Worm (Caenorhabditis elegans) whole organism, mixed stage, embryonic: ENCODE data around the gene wee-1.1.

Source experiments
- M03D4.4 ChIP-seq: sonication (generic microtip); optimal IDR thresholded peaks from 2 replicates; lab custom pipeline; 2017; ENCODE audit warnings: mild to moderate bottlenecking, missing genetic modification characterization, missing compliant biosample characterization
- bed-3 ChIP-seq: fragments of 200-800 bp; sonication (Bioruptor generic); optimal IDR thresholded peaks from 3 replicates; lab custom pipeline; 2018; ENCODE audit warnings: mild to moderate bottlenecking, missing genetic modification characterization, moderate library complexity, missing compliant biosample characterization
- blmp-1 ChIP-seq: fragments of 150-350 bp; optimal IDR thresholded peaks from 2 replicates; lab custom pipeline; 2014; ENCODE audit warnings: missing biosample characterization, missing genetic modification characterization
- ceh-39 ChIP-seq: fragments of 150-350 bp; optimal IDR thresholded peaks from 2 replicates; lab custom pipeline; 2014; ENCODE audit warnings: missing biosample characterization, missing genetic modification characterization
- ceh-43 ChIP-seq: fragments of 200-800 bp; sonication (Bioruptor generic); optimal IDR thresholded peaks from 2 replicates; lab custom pipeline; 2018; ENCODE audit warnings: mild to moderate bottlenecking, missing genetic modification characterization, moderate library complexity, missing compliant biosample characterization
- ceh-83 ChIP-seq: fragments of 200-800 bp; sonication (Bioruptor generic); optimal IDR thresholded peaks from 2 replicates; lab custom pipeline; 2018; ENCODE audit warnings: mild to moderate bottlenecking, missing genetic modification characterization, missing compliant biosample characterization
- ces-1 ChIP-seq: fragments of 150-350 bp; optimal IDR thresholded peaks from 2 replicates; lab custom pipeline; 2014; ENCODE audit warnings: missing biosample characterization, missing genetic modification reagents, missing genetic modification characterization
- cnd-1 ChIP-seq: fragments of 200-800 bp; sonication (Bioruptor generic); optimal IDR thresholded peaks from 2 replicates; lab custom pipeline; 2018; ENCODE audit warnings: mild to moderate bottlenecking, missing genetic modification characterization, missing compliant biosample characterization
- drap-1 ChIP-seq: fragments of 200-800 bp; sonication (Bioruptor generic); optimal IDR thresholded peaks from 3 replicates; lab custom pipeline; 2018; ENCODE audit warnings: mild to moderate bottlenecking, missing genetic modification characterization, missing compliant biosample characterization
- elt-1 ChIP-seq: sonication (generic microtip); optimal IDR thresholded peaks from 2 replicates; lab custom pipeline; 2017; ENCODE audit warnings: missing genetic modification characterization, mild to moderate bottlenecking, missing compliant biosample characterization, antibody characterized with exemption, moderate library complexity, borderline replicate concordance; ENCODE audit not compliant: insufficient read depth
- flh-1 ChIP-seq: fragments of 200-800 bp; sonication (Bioruptor generic); optimal IDR thresholded peaks from 2 replicates; lab custom pipeline; 2018; ENCODE audit warnings: mild to moderate bottlenecking, missing genetic modification characterization, moderate library complexity, missing compliant biosample characterization
- ham-2 ChIP-seq: fragments of 200-800 bp; sonication (Bioruptor generic); optimal IDR thresholded peaks from 2 replicates; lab custom pipeline; 2018; ENCODE audit warnings: mild to moderate bottlenecking, missing genetic modification characterization, missing compliant biosample characterization
- hlh-1 ChIP-seq: fragments of 150-350 bp; optimal IDR thresholded peaks from 2 replicates; lab custom pipeline; 2014; ENCODE audit warnings: missing biosample characterization, missing genetic modification reagents, missing genetic modification characterization
- lin-13 ChIP-seq: fragments of 150-350 bp; optimal IDR thresholded peaks from 2 replicates; lab custom pipeline; 2014; ENCODE audit warnings: missing biosample characterization, missing genetic modification characterization
- lin-32 ChIP-seq: fragments of 200-800 bp; sonication (Bioruptor generic); optimal IDR thresholded peaks from 2 replicates; lab custom pipeline; 2018; ENCODE audit warnings: mild to moderate bottlenecking, missing genetic modification characterization, missing compliant biosample characterization
- lsy-2 ChIP-seq: fragments of 150-350 bp; optimal IDR thresholded peaks from 2 replicates; lab custom pipeline; 2014; ENCODE audit warnings: missing biosample characterization, missing genetic modification characterization
- mab-5 ChIP-seq: fragments of 150-350 bp; optimal IDR thresholded peaks from 2 replicates; lab custom pipeline; 2014; ENCODE audit warnings: missing biosample characterization, missing genetic modification characterization
- mep-1 ChIP-seq: fragments of 150-350 bp; optimal IDR thresholded peaks from 2 replicates; lab custom pipeline; 2017; ENCODE audit warnings: missing biosample characterization, missing genetic modification reagents, missing genetic modification characterization, inconsistent platforms
- mls-2 ChIP-seq: sonication (generic microtip); optimal IDR thresholded peaks from 2 replicates; lab custom pipeline; 2016; ENCODE audit warnings: mild to moderate bottlenecking, missing genetic modification characterization, moderate library complexity, missing compliant biosample characterization
- nhr-12 ChIP-seq: fragments of 150-350 bp; optimal IDR thresholded peaks from 2 replicates; lab custom pipeline; 2014; ENCODE audit warnings: missing biosample characterization, missing genetic modification characterization
- nhr-237 ChIP-seq: fragments of 150-350 bp; optimal IDR thresholded peaks from 2 replicates; lab custom pipeline; 2014; ENCODE audit warnings: missing biosample characterization, missing genetic modification characterization
- nhr-28 ChIP-seq: fragments of 150-350 bp; optimal IDR thresholded peaks from 2 replicates; lab custom pipeline; 2014; ENCODE audit warnings: missing biosample characterization, missing genetic modification characterization
- nhr-76 ChIP-seq: sonication (generic microtip); optimal IDR thresholded peaks from 2 replicates; lab custom pipeline; 2017; ENCODE audit warnings: missing biosample characterization, missing genetic modification characterization
- pha-4 ChIP-seq: fragments of 150-350 bp; optimal IDR thresholded peaks from 2 replicates; lab custom pipeline; 2018; ENCODE audit warnings: missing biosample characterization, missing genetic modification reagents, missing genetic modification characterization
- sem-2 ChIP-seq: fragments of 200-800 bp; sonication (Bioruptor generic); optimal IDR thresholded peaks from 2 replicates; lab custom pipeline; 2018; ENCODE audit warnings: mild to moderate bottlenecking, missing genetic modification characterization, missing compliant biosample characterization
- snpc-4 ChIP-seq: fragments of 150-350 bp; optimal IDR thresholded peaks from 2 replicates; lab custom pipeline; 2014; ENCODE audit warnings: missing biosample characterization, missing genetic modification characterization
- sptf-1 ChIP-seq: sonication (generic microtip); optimal IDR thresholded peaks from 2 replicates; lab custom pipeline; 2017; ENCODE audit warnings: mild to moderate bottlenecking, missing genetic modification characterization, moderate library complexity, missing compliant biosample characterization
- tbx-8 ChIP-seq: fragments of 200-800 bp; sonication (Bioruptor generic); optimal IDR thresholded peaks from 2 replicates; lab custom pipeline; 2018; ENCODE audit warnings: mild to moderate bottlenecking, missing genetic modification characterization, moderate library complexity, missing compliant biosample characterization
- unc-120 ChIP-seq: sonication (generic microtip); optimal IDR thresholded peaks from 2 replicates; lab custom pipeline; 2017; ENCODE audit warnings: missing genetic modification characterization, missing compliant biosample characterization; ENCODE audit not compliant: poor library complexity, severe bottlenecking
- unc-39 ChIP-seq: fragments of 150-350 bp; optimal IDR thresholded peaks from 2 replicates; lab custom pipeline; 2014; ENCODE audit warnings: missing biosample characterization, missing genetic modification characterization
- unc-62 ChIP-seq: fragments of 150-350 bp; optimal IDR thresholded peaks from 2 replicates; lab custom pipeline; 2014; ENCODE audit warnings: missing biosample characterization, missing genetic modification reagents, missing genetic modification characterization
- zip-8 ChIP-seq: fragments of 150-350 bp; optimal IDR thresholded peaks from 2 replicates; lab custom pipeline; 2014; ENCODE audit warnings: missing biosample characterization, missing genetic modification characterization
- ztf-11 ChIP-seq: fragments of 150-350 bp; optimal IDR thresholded peaks from 2 replicates; lab custom pipeline; 2014; ENCODE audit warnings: missing biosample characterization, missing genetic modification characterization

wee-1.1 gene

DNA sequence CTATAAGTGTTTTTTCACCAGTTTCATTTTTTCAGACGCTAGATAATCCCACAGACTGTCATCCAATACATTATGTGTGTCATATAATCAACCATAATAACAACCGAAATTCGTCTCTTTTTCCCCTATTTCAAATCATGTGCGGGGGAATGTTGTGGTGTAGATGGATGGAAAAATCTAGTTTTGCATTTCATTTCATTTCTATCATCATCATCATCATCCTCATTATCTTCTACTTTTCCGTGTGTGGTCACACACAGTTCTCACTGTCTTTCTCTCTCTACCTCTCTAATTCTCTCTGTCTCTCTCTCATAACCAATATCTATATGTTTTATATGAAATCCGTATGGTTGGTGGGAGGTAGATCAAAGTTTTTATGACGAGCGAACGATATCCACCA lies 9.9 kb downstream of the wee-1.1 start:
- TF ChIP-seq blmp-1 (tag; lab: Kevin White, UChicago) (peak; percentile 22), lin-32 (no peak)

DNA sequence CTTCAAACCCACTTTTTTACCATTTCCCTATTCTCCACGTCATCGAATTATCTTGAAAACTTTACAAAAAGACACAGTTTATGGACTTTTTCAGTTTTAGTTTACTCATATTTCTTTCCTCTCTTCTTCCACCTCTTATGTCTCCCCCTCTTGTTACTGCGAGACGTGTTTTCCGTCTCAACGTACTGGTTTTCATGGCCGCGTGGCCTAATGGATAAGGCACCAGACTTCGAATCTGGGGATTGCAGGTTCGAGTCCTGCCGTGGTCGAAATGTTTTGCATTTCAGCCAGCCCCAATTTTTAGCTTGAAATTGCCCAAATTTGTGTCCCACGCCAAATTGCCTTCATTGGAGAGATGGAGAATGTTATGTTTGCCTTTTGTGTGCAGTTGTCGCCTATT lies 17.3 kb downstream of the wee-1.1 start:
- TF ChIP-seq lin-32: peak; percentile 86
- peak; percentile 91 for TF ChIP-seq ceh-83 (GFP tag; lab: Kevin White, UChicago)
- TF ChIP-seq drap-1 (GFP tag; lab: Kevin White, UChicago): peak; percentile 92
- TF ChIP-seq tbx-8 (GFP tag; lab: Kevin White, UChicago): peak; percentile 85
- TF ChIP-seq nhr-12: no peak
- peak; percentile 84 for TF ChIP-seq unc-120 (tag; lab: Kevin White, UChicago)
- peak; percentile 95 for TF ChIP-seq sptf-1
- TF ChIP-seq M03D4.4 (tag; lab: Kevin White, UChicago): peak; percentile 94
- peak; percentile 95 for TF ChIP-seq mls-2 (tag; lab: Kevin White, UChicago)
- no peak for TF ChIP-seq snpc-4 (tag; lab: Kevin White, UChicago)
- TF ChIP-seq hlh-1: peak; percentile 23
- TF ChIP-seq mab-5 (tag; lab: Kevin White, UChicago): no peak
- peak; percentile 6 for TF ChIP-seq mep-1 (tag; lab: Kevin White, UChicago)
- no peak for TF ChIP-seq nhr-76
- peak; percentile 22 for TF ChIP-seq ztf-11 (tag; lab: Kevin White, UChicago)
- peak; percentile 85 for TF ChIP-seq bed-3 (GFP tag; lab: Kevin White, UChicago)
- peak; percentile 57 for TF ChIP-seq unc-39
- TF ChIP-seq ceh-43 (GFP tag; lab: Kevin White, UChicago): peak; percentile 90
- TF ChIP-seq unc-62 (GFP tag; lab: Kevin White, UChicago): peak; percentile 17
- TF ChIP-seq ham-2: peak; percentile 75
- TF ChIP-seq lsy-2 (tag; lab: Kevin White, UChicago): no peak
- TF ChIP-seq cnd-1 (tag; lab: Kevin White, UChicago): peak; percentile 93
- TF ChIP-seq sem-2 (GFP tag; lab: Kevin White, UChicago): peak; percentile 90
- peak; percentile 21 for TF ChIP-seq ces-1 (GFP tag; lab: Kevin White, UChicago)
- peak; percentile 79 for TF ChIP-seq flh-1 (GFP tag; lab: Kevin White, UChicago)
- TF ChIP-seq elt-1 (tag; lab: Kevin White, UChicago): no peak

DNA sequence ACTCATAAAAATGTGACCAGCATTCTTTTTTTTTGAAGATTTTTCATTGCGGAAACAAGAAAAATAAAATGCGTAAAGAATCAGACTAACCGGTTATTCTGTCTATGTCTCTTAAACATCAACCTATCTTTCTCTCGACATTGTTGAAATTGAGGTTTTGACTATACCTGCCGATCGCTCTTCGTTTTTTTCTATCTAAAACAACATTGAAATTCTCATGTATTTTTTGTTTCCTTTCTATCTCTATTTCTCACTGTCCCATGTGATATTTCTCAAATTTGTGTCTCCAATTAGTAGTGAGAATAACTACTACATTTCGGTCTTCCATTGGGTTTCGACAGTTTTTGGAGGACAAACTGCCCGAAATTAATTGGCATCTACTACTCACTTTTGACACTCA lies 22.5 kb downstream of the wee-1.1 start:
- TF ChIP-seq sptf-1 (no peak), lin-13 (tag; lab: Kevin White, UChicago) (no peak), ceh-43 (GFP tag; lab: Kevin White, UChicago) (no peak), nhr-12 (no peak), unc-62 (GFP tag; lab: Kevin White, UChicago) (no peak), nhr-237 (tag; lab: Kevin White, UChicago) (no peak)

- TF ChIP-seq nhr-28 (tag; lab: Kevin White, UChicago) (no peak), zip-8 (tag; lab: Kevin White, UChicago) (no peak), pha-4 (tag; lab: Kevin White, UChicago) (no peak), ceh-39 (tag; lab: Kevin White, UChicago) (no peak), mab-5 (tag; lab: Kevin White, UChicago) (no peak), lin-13 (tag; lab: Kevin White, UChicago) (no peak), sem-2 (GFP tag; lab: Kevin White, UChicago) (no peak), snpc-4 (tag; lab: Kevin White, UChicago) (no peak), flh-1 (GFP tag; lab: Kevin White, UChicago) (no peak), unc-39 (no peak), ceh-83 (GFP tag; lab: Kevin White, UChicago) (no peak), nhr-12 (no peak)
Measured at ce11 chrII:9559929-9560328, 23.4 kb downstream of the wee-1.1 start, which contains the start of gene F35H8.4. F35H8.4 (minus strand) TSS chrII:9560029.

- TF ChIP-seq ceh-83 (GFP tag; lab: Kevin White, UChicago) (no peak), mab-5 (tag; lab: Kevin White, UChicago) (no peak), nhr-12 (no peak), sptf-1 (no peak), nhr-76 (no peak)
- TF ChIP-seq, all 35 proteins: peak for 0
Measured at ce11 chrII:9558906-9559305, 24.5 kb downstream of the wee-1.1 start.
